Worm (Caenorhabditis elegans) whole organism, midembryonic: ENCODE results near the gene snpc-1.3.

Source experiments
- T22C8.4 ChIP-seq: fragments of 200-800 bp; sonication (Bioruptor generic); IDR thresholded peaks from 2 replicates; pipeline ENCODE4 v1.3.6; 2022; ENCODE audit warnings: missing genetic modification characterization, missing compliant biosample characterization
- cog-1 ChIP-seq: sonication (generic microtip); optimal IDR thresholded peaks from 2 replicates; lab custom pipeline; 2016; ENCODE audit warnings: missing genetic modification characterization, missing compliant biosample characterization
- med-1 ChIP-seq: sonication (generic microtip); optimal IDR thresholded peaks from 2 replicates; lab custom pipeline; 2017; ENCODE audit warnings: missing genetic modification characterization, mild to moderate bottlenecking, missing compliant biosample characterization, antibody characterized with exemption, missing genetic modification reagents; ENCODE audit not compliant: insufficient read depth
- ref-1 ChIP-seq: fragments of 200-800 bp; sonication (Bioruptor generic); conservative IDR thresholded peaks from 2 replicates; pipeline ENCODE4 v1.3.6; 2022; ENCODE audit warnings: missing genetic modification reagents, missing genetic modification characterization, missing compliant biosample characterization
- tab-1 ChIP-seq: fragments of 200-800 bp; sonication (Bioruptor generic); IDR thresholded peaks from 2 replicates; pipeline ENCODE4 v1.3.6; 2022; ENCODE audit warnings: missing genetic modification characterization, missing compliant biosample characterization
- ztf-23 ChIP-seq: fragments of 200-800 bp; sonication (Bioruptor generic); IDR thresholded peaks from 2 replicates; pipeline ENCODE4 v1.3.6; 2022; ENCODE audit warnings: missing genetic modification reagents, missing genetic modification characterization, missing compliant biosample characterization
- ztf-29 ChIP-seq: fragments of 200-800 bp; sonication (Bioruptor generic); IDR thresholded peaks from 2 replicates; pipeline ENCODE4 v1.3.6; 2022; ENCODE audit warnings: missing genetic modification reagents, missing genetic modification characterization, missing compliant biosample characterization

- TF ChIP-seq med-1 (GFP tag; lab: Kevin White, UChicago) = no peak
- no peak for TF ChIP-seq ref-1
- TF ChIP-seq ztf-29 (GFP tag; lab: Robert Waterston, UW) = no peak
- TF ChIP-seq T22C8.4 (GFP tag; lab: Robert Waterston, UW) = no peak
- TF ChIP-seq ztf-23 = no peak
- TF ChIP-seq tab-1 = no peak
- no peak for TF ChIP-seq cog-1
Observed at ce11 chrV:5427860-5428259, 11.1 kb downstream of the snpc-1.3 start, which contains the start of gene rhr-1.
